Worm (Caenorhabditis elegans): Measurements from ENCODE around the gene nhr-241.

nhr-241 gene

DNA sequence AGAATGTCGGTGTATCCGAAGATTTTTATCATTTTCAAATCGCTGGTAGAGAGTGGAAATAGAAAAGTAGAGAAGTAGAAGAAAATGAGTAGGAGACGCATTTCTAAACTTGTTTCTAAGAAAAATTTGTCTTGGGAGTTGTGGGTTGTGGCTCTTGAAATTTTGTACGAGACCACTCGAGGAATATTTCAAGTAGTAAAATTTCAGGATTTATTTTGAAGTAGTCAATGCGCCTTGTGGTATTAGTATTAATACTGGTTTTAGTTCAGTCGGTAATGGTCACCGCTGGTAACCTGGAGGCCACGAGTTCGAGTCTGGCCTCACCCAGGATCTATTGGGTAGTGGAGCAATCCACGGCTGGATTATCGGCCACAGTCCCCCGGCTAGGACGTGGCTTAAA is 49.5 kb downstream of the nhr-241 start, which contains the start of gene clec-252:
TSS of gene clec-252 (minus strand) at position 101 of the 400 bp plus-strand sequence.
- no peak for TF ChIP-seq B0310.2 (tag; optimal IDR thresholded peaks at IDR 0.05)
- TF ChIP-seq ceh-36 (tag; optimal IDR thresholded peaks at IDR 0.05): no peak
- TF ChIP-seq sea-1 (GFP tag; conservative IDR thresholded peaks at IDR 0.05): no peak
- TF ChIP-seq aly-1 (tag; optimal IDR thresholded peaks at IDR 0.05): no peak
- TF ChIP-seq ama-1 (optimal IDR thresholded peaks at IDR 0.05): no peak
- TF ChIP-seq ceh-13 (GFP tag; optimal IDR thresholded peaks at IDR 0.05): no peak
- TF ChIP-seq F13C5.2 (tag; optimal IDR thresholded peaks at IDR 0.05): no peak
- no peak for TF ChIP-seq hmbx-1 (tag; optimal IDR thresholded peaks at IDR 0.05)
- no peak for TF ChIP-seq hmg-4 (GFP tag; optimal IDR thresholded peaks at IDR 0.05)

DNA sequence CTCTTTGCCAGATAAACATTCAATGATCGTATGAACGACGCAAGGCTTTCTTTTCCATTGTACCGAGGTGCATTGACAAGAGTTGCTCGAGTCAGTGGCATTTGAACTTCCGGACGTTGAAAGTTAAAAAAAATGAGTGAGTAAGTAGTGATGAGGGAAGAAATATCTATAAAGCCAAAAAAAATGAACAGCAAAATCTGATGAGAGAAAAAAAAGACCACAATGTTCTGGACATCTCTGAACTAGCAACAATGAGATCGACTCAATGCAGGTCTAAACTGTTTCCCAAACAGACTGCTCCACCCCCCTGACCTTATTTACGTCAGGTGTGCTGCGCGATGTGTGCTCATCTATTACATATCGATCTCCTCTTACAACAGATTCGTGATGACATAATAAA is 51.2 kb downstream of the nhr-241 start, which contains the start of the genes F11D11.21 and F11D11.12:
TSS of gene F11D11.21 (minus strand) at position 101 of the 400 bp plus-strand sequence.
TSS of gene F11D11.12 (minus strand) at position 238 of the 400 bp plus-strand sequence.
- no peak for TF ChIP-seq sea-1 (GFP tag; conservative IDR thresholded peaks at IDR 0.05)
- no peak for TF ChIP-seq tra-4 (tag; optimal IDR thresholded peaks at IDR 0.05)
- no peak for TF ChIP-seq aly-1 (tag; optimal IDR thresholded peaks at IDR 0.05)
- no peak for TF ChIP-seq flt-1 (GFP tag; IDR thresholded peaks at IDR 0.05)
- TF ChIP-seq tbx-11 (GFP tag; IDR thresholded peaks at IDR 0.05): no peak
- TF ChIP-seq ceh-36 (tag; optimal IDR thresholded peaks at IDR 0.05): no peak
- TF ChIP-seq F13C5.2 (tag; optimal IDR thresholded peaks at IDR 0.05): no peak
- TF ChIP-seq ets-7 (tag; optimal IDR thresholded peaks at IDR 0.05): no peak
- no peak for TF ChIP-seq hmg-4 (GFP tag; optimal IDR thresholded peaks at IDR 0.05)
- no peak for TF ChIP-seq pes-1 (GFP tag; IDR thresholded peaks at IDR 0.05)
- TF ChIP-seq B0310.2 (tag; optimal IDR thresholded peaks at IDR 0.05): no peak
- TF ChIP-seq scrt-1 (GFP tag; IDR thresholded peaks at IDR 0.05): no peak
- no peak for TF ChIP-seq ama-1 (optimal IDR thresholded peaks at IDR 0.05)
- no peak for TF ChIP-seq hmbx-1 (tag; optimal IDR thresholded peaks at IDR 0.05)

All from whole organism, early embryonic.